Fruit fly (Drosophila melanogaster) S2 (cell line): ENCODE data around the gene CG13983.
A peak's percentile ranks its signal among the peaks of the same experiment; 100 is the strongest.

Experiments used
- CG8478 ChIP-seq: fragments of >200 bp; optimal IDR thresholded peaks from 2 replicates; lab custom pipeline; 2018
- CTCF ChIP-seq, 2 experiments: fragments of >200 bp; optimal IDR thresholded peaks; 2 replicates each; lab custom pipeline; 2018

CG13983 gene

dm6 chr2L:6264390-6264789 lies at the start of gene CG13983:
TSS of gene CG13983 (minus strand) at chr2L:6264490.
- TF ChIP-seq CTCF (optimal IDR thresholded peaks at IDR 0.05; lab: Kevin White, UChicago) = no peak

dm6 chr2L:6309879-6310278 lies 45.6 kb upstream of the CG13983 start:
- TF ChIP-seq CG8478 (lab: Kevin White, UChicago) (no peak), CTCF (optimal IDR thresholded peaks at IDR 0.05; lab: Kevin White, UChicago) (no peak)

dm6 chr2L:6308651-6309050 lies 44.4 kb upstream of the CG13983 start, which contains the start of the genes CG43922 and CG13984:
TSS of gene CG43922 (minus strand) at chr2L:6308751.
TSS of gene CG13984 (plus strand) at chr2L:6308819.
- TF ChIP-seq CG8478 (lab: Kevin White, UChicago) (no peak), CTCF (optimal IDR thresholded peaks at IDR 0.05; lab: Kevin White, UChicago) (no peak)

dm6 chr2L:6306895-6307294 lies 42.6 kb upstream of the CG13983 start:
- TF ChIP-seq CG8478 (lab: Kevin White, UChicago) = no peak
- no peak for TF ChIP-seq CTCF (optimal IDR thresholded peaks at IDR 0.05; lab: Kevin White, UChicago)

dm6 chr2L:6301616-6302015 lies 37.3 kb upstream of the CG13983 start:
- TF ChIP-seq CG8478 (lab: Kevin White, UChicago) = no peak
- TF ChIP-seq CTCF (optimal IDR thresholded peaks at IDR 0.05; lab: Kevin White, UChicago) = peak; percentile 35 to 55

dm6 chr2L:6291605-6292004 lies 27.3 kb upstream of the CG13983 start:
- no peak for TF ChIP-seq CTCF (optimal IDR thresholded peaks at IDR 0.05; lab: Kevin White, UChicago)
- no peak for TF ChIP-seq CG8478 (lab: Kevin White, UChicago)

- TF ChIP-seq CTCF (optimal IDR thresholded peaks at IDR 0.05; lab: Kevin White, UChicago) (no peak), CG8478 (lab: Kevin White, UChicago) (no peak)
These were observed 19.1 kb upstream of the CG13983 start for dm6 chr2L:6283376-6283775.

dm6 chr2L:6280328-6280727 lies 16.0 kb upstream of the CG13983 start:
- TF ChIP-seq CG8478 (lab: Kevin White, UChicago) (no peak), CTCF (optimal IDR thresholded peaks at IDR 0.05; lab: Kevin White, UChicago) (peak; percentile 43 to 73)

- TF ChIP-seq CG8478 (lab: Kevin White, UChicago) = no peak
- no peak for TF ChIP-seq CTCF (optimal IDR thresholded peaks at IDR 0.05; lab: Kevin White, UChicago)
These were observed 12.5 kb upstream of the CG13983 start for dm6 chr2L:6276815-6277214.

dm6 chr2L:6275981-6276380 lies 11.7 kb upstream of the CG13983 start:
- TF ChIP-seq CTCF (optimal IDR thresholded peaks at IDR 0.05; lab: Kevin White, UChicago) (no peak), CG8478 (lab: Kevin White, UChicago) (no peak)

- TF ChIP-seq CTCF (optimal IDR thresholded peaks at IDR 0.05; lab: Kevin White, UChicago) = no peak
These were observed 9.9 kb upstream of the CG13983 start for dm6 chr2L:6273963-6274834.

dm6 chr2L:6271384-6271783 lies 7.1 kb upstream of the CG13983 start:
- no peak for TF ChIP-seq CTCF (optimal IDR thresholded peaks at IDR 0.05; lab: Kevin White, UChicago)
- TF ChIP-seq CG8478 (lab: Kevin White, UChicago) = no peak

dm6 chr2L:6259629-6260028 lies 4.7 kb downstream of the CG13983 start:
- no peak for TF ChIP-seq CG8478 (lab: Kevin White, UChicago)
- TF ChIP-seq CTCF (optimal IDR thresholded peaks at IDR 0.05; lab: Kevin White, UChicago) = peak; percentile 16 to 20

- no peak for TF ChIP-seq CTCF (optimal IDR thresholded peaks at IDR 0.05; lab: Kevin White, UChicago)
- no peak for TF ChIP-seq CG8478 (lab: Kevin White, UChicago)
These were observed 8.8 kb downstream of the CG13983 start, which contains the start of gene AANATL2 for dm6 chr2L:6255488-6255887. TSS of gene AANATL2 (plus strand) at chr2L:6255859.

- TF ChIP-seq CTCF (optimal IDR thresholded peaks at IDR 0.05; lab: Kevin White, UChicago) (no peak), CG8478 (lab: Kevin White, UChicago) (no peak)
These were observed 11.3 kb downstream of the CG13983 start, which contains the start of gene Ddr for dm6 chr2L:6253005-6253353. TSS of gene Ddr (plus strand) at chr2L:6253123.
